Fruit fly (Drosophila melanogaster) whole organism, prepupa: ENCODE results near the gene Tdh.
A peak's percentile ranks its signal among the peaks of the same experiment; 100 is the strongest.

Experiments used
- Blimp-1 ChIP-seq: fragments of 200-800 bp; sonication (Bioruptor generic); optimal IDR thresholded peaks from 3 replicates; lab custom pipeline; 2017; ENCODE audit warnings: missing biosample characterization, missing genetic modification characterization, mild to moderate bottlenecking, moderate library complexity, missing genetic modification reagents
- CG10631 ChIP-seq: fragments of 200-800 bp; sonication (Bioruptor generic); optimal IDR thresholded peaks from 2 replicates; lab custom pipeline; 2016; ENCODE audit warnings: missing biosample characterization, missing genetic modification characterization
- CG10669 ChIP-seq: fragments of 200-800 bp; sonication (Bioruptor generic); optimal IDR thresholded peaks from 3 replicates; lab custom pipeline; 2018; ENCODE audit warnings: missing biosample characterization, mild to moderate bottlenecking, missing genetic modification characterization, moderate library complexity
- CG11762 ChIP-seq: fragments of 200-800 bp; sonication (Bioruptor generic); optimal IDR thresholded peaks from 3 replicates; lab custom pipeline; 2016; ENCODE audit warnings: missing biosample characterization, missing genetic modification characterization; ENCODE audit not compliant: insufficient read depth
- CG11902 ChIP-seq: fragments of 200-800 bp; sonication (Bioruptor generic); optimal IDR thresholded peaks from 3 replicates; lab custom pipeline; 2016; ENCODE audit warnings: missing biosample characterization, missing genetic modification characterization
- CG15336 ChIP-seq: fragments of 200-800 bp; sonication (Bioruptor generic); IDR thresholded peaks from 2 replicates; pipeline ENCODE4 v1.3.6; 2022; ENCODE audit warnings: missing biosample characterization, missing genetic modification characterization
- CG1621 ChIP-seq: fragments of 200-800 bp; sonication (Bioruptor generic); optimal IDR thresholded peaks from 3 replicates; lab custom pipeline; 2018; ENCODE audit warnings: missing biosample characterization, mild to moderate bottlenecking, missing genetic modification characterization
- CG16779 ChIP-seq: fragments of 200-800 bp; sonication (Bioruptor generic); optimal IDR thresholded peaks from 3 replicates; lab custom pipeline; 2017; ENCODE audit warnings: missing biosample characterization, mild to moderate bottlenecking, missing genetic modification characterization
- CG31627 ChIP-seq: fragments of 200-800 bp; sonication (Bioruptor generic); optimal IDR thresholded peaks from 3 replicates; lab custom pipeline; 2016; ENCODE audit warnings: missing biosample characterization, missing genetic modification characterization
- CG32006 ChIP-seq: fragments of 200-800 bp; sonication (Bioruptor generic); optimal IDR thresholded peaks from 3 replicates; lab custom pipeline; 2017; ENCODE audit warnings: missing biosample characterization, mild to moderate bottlenecking, missing genetic modification characterization
- CG34406 ChIP-seq: fragments of 200-800 bp; sonication (Bioruptor generic); optimal IDR thresholded peaks from 3 replicates; lab custom pipeline; 2016; ENCODE audit warnings: missing biosample characterization, missing genetic modification characterization
- CG4318 ChIP-seq: fragments of 200-800 bp; sonication (Bioruptor generic); optimal IDR thresholded peaks from 3 replicates; lab custom pipeline; 2017; ENCODE audit warnings: missing biosample characterization, mild to moderate bottlenecking, missing genetic modification characterization
- CG6276 ChIP-seq: fragments of 200-800 bp; sonication (Bioruptor generic); optimal IDR thresholded peaks from 2 replicates; lab custom pipeline; 2017; ENCODE audit warnings: missing biosample characterization, mild to moderate bottlenecking, missing genetic modification characterization
- CG6792 ChIP-seq: fragments of 200-800 bp; sonication (Bioruptor generic); optimal IDR thresholded peaks from 3 replicates; lab custom pipeline; 2016; ENCODE audit warnings: missing biosample characterization, missing genetic modification characterization
- CG6808 ChIP-seq: fragments of 200-800 bp; sonication (Bioruptor generic); optimal IDR thresholded peaks from 3 replicates; lab custom pipeline; 2017; ENCODE audit warnings: missing biosample characterization, missing genetic modification characterization, mild to moderate bottlenecking, moderate library complexity, missing genetic modification reagents
- CG6854 ChIP-seq: fragments of 200-800 bp; sonication (Bioruptor generic); optimal IDR thresholded peaks from 2 replicates; lab custom pipeline; 2017; ENCODE audit warnings: missing biosample characterization, mild to moderate bottlenecking, missing genetic modification characterization
- CG8119 ChIP-seq: fragments of 200-800 bp; sonication (Bioruptor generic); IDR thresholded peaks from 3 replicates; pipeline ENCODE4 v1.3.6; 2022; ENCODE audit warnings: missing biosample characterization, missing genetic modification characterization
- CG8319 ChIP-seq: fragments of 200-800 bp; sonication (Bioruptor generic); optimal IDR thresholded peaks from 3 replicates; lab custom pipeline; 2016; ENCODE audit warnings: missing biosample characterization, missing genetic modification characterization
- CG8632 ChIP-seq: fragments of 200-800 bp; sonication (Bioruptor generic); optimal IDR thresholded peaks from 3 replicates; lab custom pipeline; 2016; ENCODE audit warnings: missing biosample characterization, missing genetic modification characterization
- CG9139 ChIP-seq: fragments of 200-800 bp; sonication (Bioruptor generic); optimal IDR thresholded peaks from 3 replicates; lab custom pipeline; 2017; ENCODE audit warnings: missing biosample characterization, mild to moderate bottlenecking, missing genetic modification characterization
- Eip75B ChIP-seq: fragments of 200-800 bp; sonication (Bioruptor generic); optimal IDR thresholded peaks from 3 replicates; lab custom pipeline; 2016; ENCODE audit warnings: missing biosample characterization, missing genetic modification characterization
- Eip78C ChIP-seq: fragments of 200-800 bp; sonication (Bioruptor generic); peaks from one replicate; lab custom pipeline; 2016; ENCODE audit warnings: missing biosample characterization, missing genetic modification characterization
- Eip93F ChIP-seq: fragments of 200-800 bp; sonication (Bioruptor generic); optimal IDR thresholded peaks from 2 replicates; lab custom pipeline; 2016; ENCODE audit warnings: missing biosample characterization, mild to moderate bottlenecking, missing genetic modification characterization
- Ets21C ChIP-seq: fragments of 200-800 bp; sonication (Bioruptor generic); optimal IDR thresholded peaks from 3 replicates; lab custom pipeline; 2016; ENCODE audit warnings: missing biosample characterization, missing genetic modification characterization
- Ets96B ChIP-seq: fragments of 200-800 bp; optimal IDR thresholded peaks from 2 replicates; lab custom pipeline; 2019; ENCODE audit warnings: missing biosample characterization, mild to moderate bottlenecking, missing genetic modification characterization, moderate library complexity
- Gug ChIP-seq: fragments of 200-800 bp; sonication (Bioruptor generic); IDR thresholded peaks from 2 replicates; pipeline ENCODE4 v1.3.6; 2022; ENCODE audit warnings: missing biosample characterization, missing genetic modification characterization
- Hr39 ChIP-seq: fragments of 200-800 bp; sonication (Bioruptor generic); optimal IDR thresholded peaks from 2 replicates; lab custom pipeline; 2016; ENCODE audit warnings: missing biosample characterization, missing genetic modification characterization
- Hr4 ChIP-seq: fragments of 200-800 bp; sonication (Bioruptor generic); optimal IDR thresholded peaks from 3 replicates; lab custom pipeline; 2016; ENCODE audit warnings: missing biosample characterization, missing genetic modification characterization
- Lpt ChIP-seq: fragments of 200-800 bp; sonication (Bioruptor generic); optimal IDR thresholded peaks from 3 replicates; lab custom pipeline; 2016; ENCODE audit warnings: missing biosample characterization, missing genetic modification characterization
- Met ChIP-seq: fragments of 200-800 bp; sonication (Bioruptor generic); optimal IDR thresholded peaks from 3 replicates; lab custom pipeline; 2016; ENCODE audit warnings: missing biosample characterization, missing genetic modification characterization
- OdsH ChIP-seq: fragments of 200-800 bp; sonication (Bioruptor generic); optimal IDR thresholded peaks from 3 replicates; lab custom pipeline; 2016; ENCODE audit warnings: missing biosample characterization, missing genetic modification characterization
- Sox102F ChIP-seq: fragments of 200-800 bp; sonication (Bioruptor generic); optimal IDR thresholded peaks from 2 replicates; lab custom pipeline; 2016; ENCODE audit warnings: missing biosample characterization, mild to moderate bottlenecking, missing genetic modification characterization
- Sox14 ChIP-seq: fragments of 200-800 bp; sonication (Bioruptor generic); optimal IDR thresholded peaks from 3 replicates; lab custom pipeline; 2016; ENCODE audit warnings: missing biosample characterization, missing genetic modification characterization
- acj6 ChIP-seq: fragments of 200-800 bp; sonication (Bioruptor generic); optimal IDR thresholded peaks from 3 replicates; lab custom pipeline; 2016; ENCODE audit warnings: missing biosample characterization, missing genetic modification characterization
- cyc ChIP-seq: fragments of 200-800 bp; sonication (Bioruptor generic); optimal IDR thresholded peaks from 3 replicates; lab custom pipeline; 2016; ENCODE audit warnings: missing biosample characterization, missing genetic modification characterization
- dac ChIP-seq: fragments of 200-800 bp; sonication (Bioruptor generic); optimal IDR thresholded peaks from 2 replicates; lab custom pipeline; 2017; ENCODE audit warnings: missing biosample characterization, mild to moderate bottlenecking, missing genetic modification characterization
- dsx ChIP-seq: fragments of 200-800 bp; optimal IDR thresholded peaks from 3 replicates; lab custom pipeline; 2019; ENCODE audit warnings: missing biosample characterization, mild to moderate bottlenecking, missing genetic modification characterization, moderate library complexity; ENCODE audit not compliant: poor library complexity, severe bottlenecking
- eg ChIP-seq: fragments of 200-800 bp; sonication (Bioruptor generic); IDR thresholded peaks from 3 replicates; pipeline ENCODE4 v1.3.6; 2022; ENCODE audit warnings: missing biosample characterization, missing genetic modification characterization
- esn ChIP-seq: fragments of 200-800 bp; sonication (Bioruptor generic); optimal IDR thresholded peaks from 2 replicates; lab custom pipeline; 2016; ENCODE audit warnings: missing biosample characterization, mild to moderate bottlenecking, missing genetic modification characterization, moderate library complexity
- fd59A ChIP-seq: fragments of 200-800 bp; sonication (Bioruptor generic); optimal IDR thresholded peaks from 2 replicates; lab custom pipeline; 2017; ENCODE audit warnings: missing biosample characterization, mild to moderate bottlenecking, missing genetic modification characterization, missing genetic modification reagents
- fd85E ChIP-seq: fragments of 200-800 bp; sonication (Bioruptor generic); optimal IDR thresholded peaks from 3 replicates; lab custom pipeline; 2016; ENCODE audit warnings: missing biosample characterization, missing genetic modification characterization
- fkh ChIP-seq: fragments of 200-800 bp; sonication (Bioruptor generic); optimal IDR thresholded peaks from 3 replicates; lab custom pipeline; 2017; ENCODE audit warnings: missing biosample characterization, mild to moderate bottlenecking, missing genetic modification characterization, moderate library complexity
- net ChIP-seq: fragments of 200-800 bp; sonication (Bioruptor generic); optimal IDR thresholded peaks from 3 replicates; lab custom pipeline; 2016; ENCODE audit warnings: missing biosample characterization, missing genetic modification characterization
- salr ChIP-seq, 2 experiments: fragments of 200-800 bp; sonication (Bioruptor generic); optimal IDR thresholded peaks; 3 replicates each; lab custom pipeline; 2016 to 2018; ENCODE audit warnings: missing biosample characterization in 2 of 2, missing genetic modification characterization in 2 of 2, mild to moderate bottlenecking in 1 of 2
- spab ChIP-seq: fragments of 200-800 bp; sonication (Bioruptor generic); optimal IDR thresholded peaks from 2 replicates; lab custom pipeline; 2017; ENCODE audit warnings: missing biosample characterization, mild to moderate bottlenecking, missing genetic modification characterization, missing genetic modification reagents
- ss ChIP-seq, 2 experiments: fragments of 200-800 bp; sonication (Bioruptor generic); optimal IDR thresholded peaks; 2 replicates in 1 of 2; 3 replicates in 1 of 2; lab custom pipeline; 2017 to 2018; ENCODE audit warnings: mild to moderate bottlenecking in 2 of 2, missing biosample characterization in 2 of 2, missing genetic modification characterization in 2 of 2, moderate library complexity in 1 of 2
- svp ChIP-seq: fragments of 200-800 bp; sonication (Bioruptor generic); peaks from one replicate; lab custom pipeline; 2016; ENCODE audit warnings: missing biosample characterization, missing genetic modification characterization
- vri ChIP-seq: fragments of 200-800 bp; sonication (Bioruptor generic); optimal IDR thresholded peaks from 3 replicates; lab custom pipeline; 2016; ENCODE audit warnings: missing biosample characterization, mild to moderate bottlenecking, missing genetic modification characterization

Gene Tdh

DNA sequence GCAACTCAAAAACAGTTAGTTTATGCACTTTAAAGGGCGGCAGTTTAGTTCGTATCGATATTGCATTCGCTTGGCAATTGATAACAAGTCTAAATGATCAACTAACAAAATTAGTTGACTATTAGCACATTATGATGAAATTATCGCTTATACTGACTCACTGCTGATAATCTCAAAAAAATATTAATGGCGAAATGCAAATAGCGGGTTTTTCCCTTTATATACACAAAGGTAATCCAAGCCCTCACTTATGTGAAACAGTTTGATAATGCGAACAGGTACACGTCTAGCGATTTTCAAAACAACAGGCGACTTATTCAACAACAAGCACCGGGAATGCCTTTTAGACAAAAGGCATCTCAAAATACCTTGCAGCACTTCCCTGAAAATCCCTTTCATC is 47.4 kb downstream of the Tdh start:
- TF ChIP-seq Eip78C (GFP tag; lab: Kevin White, UChicago) (peak; percentile 29), cyc (GFP tag; lab: Kevin White, UChicago) (no peak)
- TF ChIP-seq, all 60 proteins: peak for 1

- no peak for TF ChIP-seq CG11902 (GFP tag; lab: Kevin White, UChicago)
- peak; percentile 60 for TF ChIP-seq CG34406 (GFP tag; lab: Kevin White, UChicago)
- no peak for TF ChIP-seq fd59A (GFP tag; lab: Kevin White, UChicago)
- TF ChIP-seq cyc (GFP tag; lab: Kevin White, UChicago), result no peak
- TF ChIP-seq fd85E (GFP tag; lab: Kevin White, UChicago), result no peak
- TF ChIP-seq Eip93F (GFP tag; lab: Kevin White, UChicago), result no peak
- TF ChIP-seq esn (GFP tag; lab: Kevin White, UChicago), result peak; percentile 57
- TF ChIP-seq svp (GFP tag; lab: Kevin White, UChicago), result no peak
- no peak for TF ChIP-seq dsx (GFP tag; lab: Kevin White, UChicago)
- TF ChIP-seq Sox14 (GFP tag; lab: Kevin White, UChicago), result no peak
- peak; percentile 26 for TF ChIP-seq Hr4 (GFP tag; lab: Kevin White, UChicago)
- peak; percentile 7 for TF ChIP-seq CG8319 (GFP tag; lab: Kevin White, UChicago)
- TF ChIP-seq Ets96B (tag; lab: Kevin White, UChicago), result peak; percentile 57
- peak; percentile 54; the same call in 2 of the 3 replicates for TF ChIP-seq eg
- no peak for TF ChIP-seq CG16779 (tag; lab: Kevin White, UChicago)
- TF ChIP-seq CG15336 (GFP tag; lab: Robert Waterston, UW), result peak; percentile 41; the same call in 1 of the 2 replicates
- peak; percentile 18 for TF ChIP-seq CG31627 (GFP tag; lab: Kevin White, UChicago)
- TF ChIP-seq vri (GFP tag; lab: Kevin White, UChicago), result peak; percentile 29
- no peak for TF ChIP-seq ss (GFP tag; optimal IDR thresholded peaks at IDR 0.05; lab: Kevin White, UChicago)
- TF ChIP-seq Eip75B, result no peak
- peak; percentile 12 for TF ChIP-seq CG6854 (GFP tag; lab: Kevin White, UChicago)
- no peak for TF ChIP-seq CG9139 (GFP tag; lab: Kevin White, UChicago)
- TF ChIP-seq net (GFP tag; lab: Kevin White, UChicago), result no peak
- TF ChIP-seq CG6808, result no peak
- no peak for TF ChIP-seq spab (GFP tag; lab: Kevin White, UChicago)
- peak; percentile 20; the same call in 1 of the 2 replicates for TF ChIP-seq Gug
- TF ChIP-seq CG6792 (GFP tag; lab: Kevin White, UChicago), result no peak
- TF ChIP-seq fkh (GFP tag; lab: Kevin White, UChicago), result peak; percentile 97
- peak; percentile 16 for TF ChIP-seq CG8632 (GFP tag; lab: Kevin White, UChicago)
- no peak for TF ChIP-seq CG11762 (GFP tag; lab: Kevin White, UChicago)
- no peak for TF ChIP-seq CG1621 (tag; lab: Kevin White, UChicago)
- peak; percentile 12 for TF ChIP-seq OdsH (GFP tag; lab: Kevin White, UChicago)
- peak; percentile 24 for TF ChIP-seq CG10669 (GFP tag; lab: Kevin White, UChicago)
- peak; percentile 50 for TF ChIP-seq CG32006 (GFP tag; lab: Kevin White, UChicago)
- TF ChIP-seq dac (GFP tag; lab: Kevin White, UChicago), result no peak
- no peak for TF ChIP-seq salr (GFP tag; optimal IDR thresholded peaks at IDR 0.05; lab: Kevin White, UChicago)
- TF ChIP-seq Sox102F, result no peak
- TF ChIP-seq Lpt (GFP tag; lab: Kevin White, UChicago), result no peak
- peak; percentile 35 for TF ChIP-seq CG10631
- TF ChIP-seq Blimp-1 (GFP tag; lab: Kevin White, UChicago), result no peak
- peak; percentile 7 for TF ChIP-seq CG4318 (GFP tag; lab: Kevin White, UChicago)
- TF ChIP-seq CG6276 (GFP tag; lab: Kevin White, UChicago), result peak; percentile 57
- TF ChIP-seq CG8119 (GFP tag; lab: Robert Waterston, UW), result peak; percentile 68
- no peak for TF ChIP-seq Hr39 (GFP tag; lab: Kevin White, UChicago)
- peak; percentile 38 for TF ChIP-seq acj6 (GFP tag; lab: Kevin White, UChicago)
- TF ChIP-seq Ets21C, result no peak
- peak; percentile 2 for TF ChIP-seq Met
These were observed 49.9 kb downstream of the Tdh start for dm6 chr3L:20516519-20517178.
